Fruit fly (Drosophila melanogaster): ENCODE results near the gene CIAPIN1.

Gene CIAPIN1

dm6 chr2L:15056359-15057220 is 17.9 kb upstream of the CIAPIN1 start (continued):
- peak; percentile 52 for TF ChIP-seq CG8359 (GFP tag; optimal IDR thresholded peaks at IDR 0.05; ENCODE audit: borderline replicate concordance)
- peak; percentile 31 for TF ChIP-seq CTCF (GFP tag; optimal IDR thresholded peaks at IDR 0.05)
- TF ChIP-seq HLH3B (GFP tag; IDR thresholded peaks at IDR 0.05) = peak; percentile 63
- TF ChIP-seq Elba2 (GFP tag; optimal IDR thresholded peaks at IDR 0.05) = peak; percentile 93
- TF ChIP-seq B-H1 (GFP tag; IDR thresholded peaks at IDR 0.05) = peak; percentile 58; the same call in 2 of the 3 replicates
- peak; percentile 55; the same call in 1 of the 2 replicates for TF ChIP-seq stc (GFP tag; IDR thresholded peaks at IDR 0.05)
- no peak for TF ChIP-seq bab2 (GFP tag; optimal IDR thresholded peaks at IDR 0.05)
- no peak for TF ChIP-seq insv (GFP tag; optimal IDR thresholded peaks at IDR 0.05)
- no peak for TF ChIP-seq CG3838 (GFP tag; optimal IDR thresholded peaks at IDR 0.05)
- no peak for TF ChIP-seq unc-4 (GFP tag; IDR thresholded peaks at IDR 0.05; ENCODE audit: partially characterized antibody)
- TF ChIP-seq crol (GFP tag; IDR thresholded peaks at IDR 0.05) = peak; percentile 97
- no peak for TF ChIP-seq CG33213 (GFP tag; optimal IDR thresholded peaks at IDR 0.05)
- TF ChIP-seq CG6254 (GFP tag; optimal IDR thresholded peaks at IDR 0.05) = peak; percentile 64
- peak; percentile 89 for TF ChIP-seq chinmo (GFP tag; IDR thresholded peaks at IDR 0.05; ENCODE audit: partially characterized antibody)
- TF ChIP-seq CG2129 (GFP tag; IDR thresholded peaks at IDR 0.05; ENCODE audit: partially characterized antibody) = no peak
- peak; percentile 76 for TF ChIP-seq Hr3 (GFP tag; optimal IDR thresholded peaks at IDR 0.05)
- peak; percentile 43 for TF ChIP-seq al (GFP tag; IDR thresholded peaks at IDR 0.05)
- peak; percentile 77 for TF ChIP-seq unpg (GFP tag; optimal IDR thresholded peaks at IDR 0.05)
- peak; percentile 74 for TF ChIP-seq CG4820 (GFP tag; optimal IDR thresholded peaks at IDR 0.05)
- no peak for TF ChIP-seq bbx (GFP tag; IDR thresholded peaks at IDR 0.05; ENCODE audit: partially characterized antibody)
- TF ChIP-seq CG12744 (GFP tag; optimal IDR thresholded peaks at IDR 0.05) = no peak
- TF ChIP-seq Mad (GFP tag; optimal IDR thresholded peaks at IDR 0.05) = peak; percentile 39
- peak; percentile 77 for TF ChIP-seq PHDP (tag; optimal IDR thresholded peaks at IDR 0.05)
- TF ChIP-seq HLH4C (GFP tag; IDR thresholded peaks at IDR 0.05; ENCODE audit: partially characterized antibody) = no peak
- TF ChIP-seq peb (GFP tag; IDR thresholded peaks at IDR 0.05) = peak; percentile 54
- TF ChIP-seq abd-A (tag; optimal IDR thresholded peaks at IDR 0.05) = no peak
- peak; percentile 37 for TF ChIP-seq psq (GFP tag; optimal IDR thresholded peaks at IDR 0.05)
- peak; percentile 95 for TF ChIP-seq CG17361 (GFP tag; IDR thresholded peaks at IDR 0.05)
- peak; percentile 69 for TF ChIP-seq CG12942 (GFP tag; optimal IDR thresholded peaks at IDR 0.05)
- 0 out of 2 replicates have a peak, but pooled peaks have one; percentile 14 for TF ChIP-seq Bgb (GFP tag; IDR thresholded peaks at IDR 0.05; ENCODE audit: partially characterized antibody)
- TF ChIP-seq CG18599 (GFP tag; optimal IDR thresholded peaks at IDR 0.05) = peak; percentile 74
- TF ChIP-seq CG34422 (GFP tag; IDR thresholded peaks at IDR 0.05) = peak; percentile 73; the same call in 2 of the 3 replicates
- no peak for TF ChIP-seq gro (GFP tag; optimal IDR thresholded peaks at IDR 0.05)
- TF ChIP-seq slou (GFP tag; optimal IDR thresholded peaks at IDR 0.05) = peak; percentile 14
- peak; percentile 37 for TF ChIP-seq ftz-f1 (GFP tag; optimal IDR thresholded peaks at IDR 0.05)
- peak; percentile 65 for TF ChIP-seq BtbVII (GFP tag; optimal IDR thresholded peaks at IDR 0.05)
- TF ChIP-seq ato (GFP tag; IDR thresholded peaks at IDR 0.05; ENCODE audit: partially characterized antibody) = no peak
- no peak for TF ChIP-seq CG10321 (GFP tag; IDR thresholded peaks at IDR 0.05)
- no peak for TF ChIP-seq Optix (GFP tag; IDR thresholded peaks at IDR 0.05)
- no peak for TF ChIP-seq CG13894 (tag; optimal IDR thresholded peaks at IDR 0.05)
- peak; percentile 34 for TF ChIP-seq NfI (GFP tag; optimal IDR thresholded peaks at IDR 0.05)
- no peak for TF ChIP-seq ab (GFP tag; optimal IDR thresholded peaks at IDR 0.05)
- TF ChIP-seq slp2 (GFP tag; optimal IDR thresholded peaks at IDR 0.05) = peak; percentile 39
- peak; percentile 59; the same call in 2 of the 3 replicates for TF ChIP-seq Aef1 (GFP tag; IDR thresholded peaks at IDR 0.05)
- no peak for TF ChIP-seq fu2 (GFP tag; optimal IDR thresholded peaks at IDR 0.05)
- TF ChIP-seq Tbp (GFP tag; optimal IDR thresholded peaks at IDR 0.05) = no peak
- no peak for TF ChIP-seq schlank (tag; optimal IDR thresholded peaks at IDR 0.05)
- TF ChIP-seq sim (GFP tag; IDR thresholded peaks at IDR 0.05) = no peak; the same call in 1 of the 2 replicates
- TF ChIP-seq sc (optimal IDR thresholded peaks at IDR 0.05) = no peak
- peak; percentile 62 for TF ChIP-seq sc (GFP tag; optimal IDR thresholded peaks at IDR 0.05)
